Fruit fly (Drosophila melanogaster) whole organism, embryonic: ENCODE measurements around the gene edin.
A peak's percentile ranks its signal among the peaks of the same experiment; 100 is the strongest.

Experiments
- ATbp ChIP-seq: fragments of 200-800 bp; sonication (Bioruptor generic); optimal IDR thresholded peaks from 2 replicates; lab custom pipeline; 2017; ENCODE audit warnings: missing biosample characterization, mild to moderate bottlenecking, missing genetic modification characterization, missing genetic modification reagents
- Antp ChIP-seq: fragments of 200-800 bp; sonication (Bioruptor generic); optimal IDR thresholded peaks from 3 replicates; lab custom pipeline; 2016; ENCODE audit warnings: missing biosample characterization, missing genetic modification characterization
- Bgb ChIP-seq: fragments of 200-800 bp; sonication (Bioruptor generic); IDR thresholded peaks from 2 replicates; pipeline ENCODE4 v1.3.6; 2022; ENCODE audit warnings: missing biosample characterization, missing genetic modification characterization; ENCODE audit not compliant: partially characterized antibody
- BtbVII ChIP-seq: fragments of 200-800 bp; sonication (Bioruptor generic); optimal IDR thresholded peaks from 3 replicates; lab custom pipeline; 2017; ENCODE audit warnings: missing biosample characterization, mild to moderate bottlenecking, missing genetic modification characterization
- CG10209 ChIP-seq: fragments of 200-800 bp; sonication (Bioruptor generic); optimal IDR thresholded peaks from 3 replicates; lab custom pipeline; 2017; ENCODE audit warnings: missing biosample characterization, mild to moderate bottlenecking, missing genetic modification characterization, missing genetic modification reagents
- CG10321 ChIP-seq: fragments of 200-800 bp; sonication (Bioruptor generic); IDR thresholded peaks from 2 replicates; pipeline ENCODE4 v1.3.6; 2022; ENCODE audit warnings: missing biosample characterization, missing genetic modification characterization
- CG10565 ChIP-seq: fragments of 200-800 bp; sonication (Bioruptor generic); optimal IDR thresholded peaks from 3 replicates; lab custom pipeline; 2016; ENCODE audit warnings: missing biosample characterization, mild to moderate bottlenecking, missing genetic modification characterization
- CG11504 ChIP-seq: fragments of 200-800 bp; sonication (Bioruptor generic); optimal IDR thresholded peaks from 3 replicates; lab custom pipeline; 2019; ENCODE audit warnings: missing biosample characterization, mild to moderate bottlenecking, missing genetic modification characterization, moderate library complexity
- CG12391 ChIP-seq: fragments of 200-800 bp; sonication (Bioruptor generic); optimal IDR thresholded peaks from 3 replicates; lab custom pipeline; 2018; ENCODE audit warnings: missing biosample characterization, mild to moderate bottlenecking, missing genetic modification characterization, moderate library complexity
- CG13624 ChIP-seq: fragments of 200-800 bp; sonication (Bioruptor generic); optimal IDR thresholded peaks from 2 replicates; lab custom pipeline; 2016; ENCODE audit warnings: missing biosample characterization, missing genetic modification characterization
- CG13894 ChIP-seq: fragments of 200-800 bp; sonication (Bioruptor generic); optimal IDR thresholded peaks from 3 replicates; lab custom pipeline; 2018; ENCODE audit warnings: missing biosample characterization, mild to moderate bottlenecking, missing genetic modification characterization, moderate library complexity
- CG14441 ChIP-seq: fragments of 200-800 bp; sonication (Bioruptor generic); IDR thresholded peaks from 2 replicates; pipeline ENCODE4 v1.3.6; 2022; ENCODE audit warnings: missing biosample characterization, missing genetic modification characterization
- CG14667 ChIP-seq: fragments of 200-800 bp; sonication (Bioruptor generic); IDR thresholded peaks from 2 replicates; pipeline ENCODE4 v1.3.6; 2022; ENCODE audit warnings: missing biosample characterization, missing genetic modification characterization
- CG17186 ChIP-seq: fragments of 200-800 bp; sonication (Bioruptor generic); optimal IDR thresholded peaks from 3 replicates; lab custom pipeline; 2017; ENCODE audit warnings: missing biosample characterization, missing genetic modification reagents, missing genetic modification characterization
- CG18011 ChIP-seq: fragments of 200-800 bp; sonication (Bioruptor generic); optimal IDR thresholded peaks from 2 replicates; lab custom pipeline; 2017; ENCODE audit warnings: missing biosample characterization, missing genetic modification characterization, mild to moderate bottlenecking, moderate library complexity, missing genotype
- CG31441 ChIP-seq: fragments of 200-800 bp; sonication (Bioruptor generic); IDR thresholded peaks from 2 replicates; pipeline ENCODE4 v1.3.6; 2022; ENCODE audit warnings: missing biosample characterization, missing genetic modification characterization
- CG33213 ChIP-seq: fragments of 200-800 bp; sonication (Bioruptor generic); optimal IDR thresholded peaks from 3 replicates; lab custom pipeline; 2016; ENCODE audit warnings: missing biosample characterization, missing genetic modification characterization
- CG33557 ChIP-seq: fragments of 200-800 bp; sonication (Bioruptor generic); optimal IDR thresholded peaks from 2 replicates; lab custom pipeline; 2019; ENCODE audit warnings: missing biosample characterization, mild to moderate bottlenecking, missing genetic modification characterization, moderate library complexity
- CG8388 ChIP-seq: fragments of 200-800 bp; sonication (Bioruptor generic); optimal IDR thresholded peaks from 2 replicates; lab custom pipeline; 2019; ENCODE audit warnings: missing biosample characterization, mild to moderate bottlenecking, missing genetic modification characterization, moderate library complexity
- CHES-1-like ChIP-seq: fragments of 200-800 bp; sonication (Bioruptor generic); optimal IDR thresholded peaks from 2 replicates; lab custom pipeline; 2016; ENCODE audit warnings: missing biosample characterization, missing genetic modification characterization
- CTCF ChIP-seq: fragments of 200-800 bp; sonication (Bioruptor generic); optimal IDR thresholded peaks from 2 replicates; lab custom pipeline; 2017; ENCODE audit warnings: missing biosample characterization, mild to moderate bottlenecking, missing genetic modification characterization, moderate library complexity
- Gug ChIP-seq: fragments of 200-800 bp; sonication (Bioruptor generic); IDR thresholded peaks from 4 replicates; pipeline ENCODE4 v1.3.6; 2022; ENCODE audit warnings: missing biosample characterization, missing genetic modification characterization
- Hand ChIP-seq: fragments of 200-800 bp; sonication (Bioruptor generic); optimal IDR thresholded peaks from 2 replicates; lab custom pipeline; 2017; ENCODE audit warnings: mild to moderate bottlenecking, missing biosample characterization, missing genetic modification reagents, missing genetic modification characterization
- Lhr ChIP-seq: fragments of 200-800 bp; sonication (Bioruptor generic); optimal IDR thresholded peaks from 3 replicates; lab custom pipeline; 2017; ENCODE audit warnings: mild to moderate bottlenecking, missing biosample characterization, missing genetic modification reagents, missing genetic modification characterization
- Lpt ChIP-seq: fragments of >200 bp; optimal IDR thresholded peaks from 2 replicates; lab custom pipeline; 2018; ENCODE audit warnings: missing biosample characterization, missing genetic modification characterization
- MBD-R2 ChIP-seq: fragments of 200-800 bp; sonication (Bioruptor generic); IDR thresholded peaks from 2 replicates; pipeline ENCODE4 v1.3.6; 2022; ENCODE audit warnings: missing biosample characterization, missing genetic modification characterization
- Nf-YA ChIP-seq: fragments of 200-800 bp; sonication (Bioruptor generic); IDR thresholded peaks from 2 replicates; pipeline ENCODE4 v1.3.6; 2022; ENCODE audit warnings: missing biosample characterization, missing genetic modification characterization
- Ptx1 ChIP-seq: fragments of 200-800 bp; sonication (Bioruptor generic); IDR thresholded peaks from 2 replicates; pipeline ENCODE4 v1.3.6; 2022; ENCODE audit warnings: missing biosample characterization, missing genetic modification characterization
- Sry-δ ChIP-seq: fragments of 200-800 bp; sonication (Bioruptor generic); optimal IDR thresholded peaks from 2 replicates; lab custom pipeline; 2016; ENCODE audit warnings: missing biosample characterization, missing genetic modification characterization
- bcd ChIP-seq: fragments of 200-800 bp; sonication (Bioruptor generic); optimal IDR thresholded peaks from 2 replicates; lab custom pipeline; 2017; ENCODE audit warnings: missing biosample characterization, mild to moderate bottlenecking, missing genetic modification characterization
- dpn ChIP-seq, 2 experiments: fragments of 200-800 bp; sonication (Bioruptor generic); optimal IDR thresholded peaks; 3 replicates each; lab custom pipeline; 2016; ENCODE audit warnings: missing biosample characterization in 2 of 2, missing genetic modification characterization in 2 of 2
- dysf ChIP-seq: fragments of 200-800 bp; sonication (Bioruptor generic); IDR thresholded peaks from 3 replicates; pipeline ENCODE4 v1.3.6; 2022; ENCODE audit warnings: missing biosample characterization, missing genetic modification characterization
- gcm2 ChIP-seq: fragments of 200-800 bp; sonication (Bioruptor generic); optimal IDR thresholded peaks from 2 replicates; lab custom pipeline; 2016; ENCODE audit warnings: missing biosample characterization, missing genetic modification characterization
- gem ChIP-seq: fragments of 200-800 bp; sonication (Bioruptor generic); optimal IDR thresholded peaks from 2 replicates; lab custom pipeline; 2019; ENCODE audit warnings: missing biosample characterization, mild to moderate bottlenecking, missing genetic modification characterization, moderate library complexity
- grau ChIP-seq: fragments of 200-800 bp; optimal IDR thresholded peaks from 3 replicates; lab custom pipeline; 2019; ENCODE audit warnings: missing biosample characterization, mild to moderate bottlenecking, missing genetic modification characterization, moderate library complexity
- gro ChIP-seq: fragments of 200-800 bp; sonication (Bioruptor generic); optimal IDR thresholded peaks from 2 replicates; lab custom pipeline; 2016; ENCODE audit warnings: missing biosample characterization, missing genetic modification characterization
- gsb ChIP-seq: fragments of 200-800 bp; sonication (Bioruptor generic); IDR thresholded peaks from 2 replicates; pipeline ENCODE4 v1.3.6; 2022; ENCODE audit warnings: missing biosample characterization, missing genetic modification characterization
- ham ChIP-seq: fragments of 200-800 bp; sonication (Bioruptor generic); IDR thresholded peaks from 2 replicates; pipeline ENCODE4 v1.3.6; 2022; ENCODE audit warnings: missing biosample characterization, missing genetic modification characterization
- hkb ChIP-seq, 2 experiments: fragments of 200-800 bp in 1 of 2; fragments of >200 bp in 1 of 2; sonication (Bioruptor generic) in 1 of 2; IDR thresholded peaks in 1 of 2; optimal IDR thresholded peaks in 1 of 2; 2 replicates each; pipeline versions ENCODE4 v1.3.6 to Lab custom; 2017 to 2022; ENCODE audit warnings: missing biosample characterization in 1 of 2, missing genetic modification characterization in 1 of 2
- lbe ChIP-seq: fragments of 200-800 bp; sonication (Bioruptor generic); optimal IDR thresholded peaks from 2 replicates; lab custom pipeline; 2016; ENCODE audit warnings: missing biosample characterization, mild to moderate bottlenecking, missing genetic modification characterization
- pan ChIP-seq, 4 experiments: fragments of >200 bp in 3 of 4; fragments of 200-800 bp in 1 of 4; sonication (Bioruptor generic) in 1 of 4; optimal IDR thresholded peaks in 3 of 4; IDR thresholded peaks in 1 of 4; 2 replicates each; pipeline versions ENCODE4 v1.3.6 to Lab custom; 2017 to 2022; ENCODE audit warnings: missing biosample characterization in 2 of 4, missing genetic modification characterization in 2 of 4, mixed read lengths in 1 of 4
- ranshi ChIP-seq: fragments of 200-800 bp; sonication (Bioruptor generic); IDR thresholded peaks from 2 replicates; pipeline ENCODE4 v1.3.6; 2022; ENCODE audit warnings: missing biosample characterization, missing genetic modification characterization
- salm ChIP-seq: fragments of 200-800 bp; sonication (Bioruptor generic); optimal IDR thresholded peaks from 2 replicates; lab custom pipeline; 2018; ENCODE audit warnings: missing biosample characterization, mild to moderate bottlenecking, missing genetic modification characterization
- sob ChIP-seq: fragments of 200-800 bp; sonication (Bioruptor generic); IDR thresholded peaks from 2 replicates; pipeline ENCODE4 v1.3.6; 2022; ENCODE audit warnings: missing biosample characterization, missing genetic modification characterization
- sr ChIP-seq: fragments of 200-800 bp; sonication (Bioruptor generic); IDR thresholded peaks from 3 replicates; pipeline ENCODE4 v1.3.6; 2022; ENCODE audit warnings: missing biosample characterization, missing genetic modification characterization
- vfl ChIP-seq: fragments of 200-800 bp; sonication (Bioruptor generic); optimal IDR thresholded peaks from 2 replicates; lab custom pipeline; 2016; ENCODE audit warnings: missing biosample characterization, missing genetic modification characterization
- wdn ChIP-seq: fragments of 200-800 bp; sonication (Bioruptor generic); IDR thresholded peaks from 2 replicates; pipeline ENCODE4 v1.3.6; 2022; ENCODE audit warnings: missing biosample characterization, missing genetic modification characterization

Gene edin

DNA sequence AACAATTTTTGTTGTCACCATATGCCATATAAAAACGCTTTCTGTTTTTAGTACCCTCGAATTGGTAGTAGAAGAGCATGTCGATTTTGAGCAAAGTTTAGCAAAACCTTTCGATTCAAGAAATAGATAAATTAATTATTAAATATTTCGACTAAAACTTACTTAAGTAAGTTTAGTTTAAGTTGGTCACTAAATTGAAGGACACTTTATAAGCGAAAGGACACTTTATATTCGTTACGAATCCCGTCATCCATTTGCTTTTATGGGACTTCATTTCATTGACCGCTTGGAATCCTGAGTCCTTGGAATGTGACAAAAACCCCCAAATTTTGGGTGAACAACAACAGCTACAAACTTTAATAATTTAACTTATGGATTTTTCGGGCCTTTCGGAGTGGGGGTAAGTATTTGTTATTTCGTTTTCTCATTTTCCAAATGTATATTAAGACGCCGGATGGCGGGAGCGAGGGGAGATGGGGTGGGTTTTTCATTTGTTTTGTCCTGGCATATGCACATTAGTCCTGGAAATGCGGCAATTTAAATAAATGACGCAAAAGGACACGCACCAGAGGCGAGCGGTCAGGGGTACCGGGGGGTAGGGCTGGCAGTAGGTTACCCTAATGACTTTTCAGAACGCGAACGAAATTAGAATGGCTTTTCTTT lies 35.7 kb upstream of the edin start (continued):
- TF ChIP-seq CG31441 (GFP tag; lab: Robert Waterston, UW), result peak; percentile 52
- TF ChIP-seq gsb (GFP tag; lab: Robert Waterston, UW), result no peak
- no peak for TF ChIP-seq vfl (GFP tag; lab: Kevin White, UChicago)
- peak; percentile 20 for TF ChIP-seq BtbVII (GFP tag; lab: Kevin White, UChicago)
- no peak for TF ChIP-seq Nf-YA (GFP tag; lab: Robert Waterston, UW)

DNA sequence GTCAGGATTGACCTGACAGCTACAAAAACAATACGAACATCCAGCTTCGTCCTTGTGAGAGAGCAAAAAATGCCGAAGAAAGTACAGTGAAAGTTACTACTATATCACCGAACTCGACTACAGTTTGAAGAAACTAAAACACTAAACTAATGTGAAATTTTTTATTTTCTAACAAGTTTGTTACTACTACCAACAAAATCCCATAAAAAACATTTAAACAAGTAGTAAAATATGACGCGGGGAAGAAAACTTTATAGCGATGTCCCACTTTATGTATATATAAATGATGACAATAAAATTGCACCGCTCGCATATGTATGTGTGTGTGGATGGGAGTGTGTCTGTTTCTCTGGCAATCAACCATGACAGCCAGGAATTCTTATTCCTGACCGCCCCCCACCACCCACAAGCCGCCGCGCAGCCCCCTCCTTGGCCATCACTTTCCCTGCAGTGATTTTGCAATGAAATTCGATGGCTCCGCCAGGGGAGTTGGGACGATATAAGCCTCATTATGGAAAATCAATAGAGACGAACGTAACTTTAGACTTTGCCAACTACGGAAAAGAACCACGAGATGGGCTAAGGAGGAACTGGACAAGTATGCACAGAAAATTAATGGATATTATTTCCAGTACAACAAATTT lies 33.2 kb upstream of the edin start:
- TF ChIP-seq gem (peak; percentile 12), CG13894 (tag; lab: Kevin White, UChicago) (no peak), CG33557 (no peak), CG14667 (0 out of 2 replicates have a peak, but pooled peaks have one; percentile 31), CG10565 (GFP tag; lab: Kevin White, UChicago) (no peak), bcd (GFP tag; lab: Kevin White, UChicago) (no peak), CG33213 (GFP tag; lab: Kevin White, UChicago) (no peak), MBD-R2 (GFP tag; lab: Robert Waterston, UW) (peak; percentile 12; the same call in 1 of the 2 replicates), ham (GFP tag; lab: Robert Waterston, UW) (no peak), Sry-δ (no peak), Lpt (no peak), Antp (GFP tag; lab: Kevin White, UChicago) (no peak), CG18011 (GFP tag; lab: Kevin White, UChicago) (no peak), CG13624 (no peak), sr (no peak), dysf (peak; percentile 57; the same call in 1 of the 3 replicates), Gug (GFP tag; lab: Robert Waterston, UW) (no peak), CG10209 (GFP tag; lab: Kevin White, UChicago) (no peak), gcm2 (no peak), sob (GFP tag; lab: Robert Waterston, UW) (no peak), CG17186 (no peak), Bgb (no peak), CHES-1-like (GFP tag; lab: Kevin White, UChicago) (no peak), salm (tag; lab: Kevin White, UChicago) (no peak), ranshi (GFP tag; lab: Robert Waterston, UW) (peak; percentile 45; the same call in 1 of the 2 replicates), hkb (optimal IDR thresholded peaks at IDR 0.05; lab: Kevin White, UChicago) (no peak), hkb (GFP tag; IDR thresholded peaks at IDR 0.05; lab: Robert Waterston, UW) (peak; percentile 18; the same call in 1 of the 2 replicates), grau (tag; lab: Kevin White, UChicago) (peak; percentile 33), CG11504 (tag; lab: Kevin White, UChicago) (no peak), pan (optimal IDR thresholded peaks at IDR 0.05; lab: Kevin White, UChicago) (no peak), pan (GFP tag; optimal IDR thresholded peaks at IDR 0.05 in 1 of 2, IDR thresholded peaks at IDR 0.05 in 1 of 2) (peak in 1 of 2 experiments; percentile 43), Ptx1 (GFP tag; lab: Robert Waterston, UW) (peak; percentile 57; the same call in 1 of the 2 replicates), Hand (GFP tag; lab: Kevin White, UChicago) (no peak), CTCF (no peak), ATbp (GFP tag; lab: Kevin White, UChicago) (peak; percentile 20), CG12391 (no peak), CG14441 (GFP tag; lab: Robert Waterston, UW) (peak; percentile 52; the same call in 1 of the 2 replicates), CG10321 (no peak), gro (GFP tag; lab: Kevin White, UChicago) (no peak), wdn (no peak), dpn (GFP tag; optimal IDR thresholded peaks at IDR 0.05; lab: Kevin White, UChicago) (no peak), lbe (GFP tag; lab: Kevin White, UChicago) (no peak), Lhr (GFP tag; lab: Kevin White, UChicago) (no peak), vfl (GFP tag; lab: Kevin White, UChicago) (no peak), CG8388 (no peak)
